Fruit fly (Drosophila melanogaster) whole organism: ENCODE data around the gene Flo2.

Experiments used
- CG8478 ChIP-seq: fragments of >200 bp; optimal IDR thresholded peaks from 2 replicates; lab custom pipeline; 2018; ENCODE audit warnings: inconsistent platforms
- Dll ChIP-seq: fragments of >200 bp; optimal IDR thresholded peaks from 2 replicates; lab custom pipeline; 2017
- EcR ChIP-seq, 2 experiments: fragments of >200 bp; optimal IDR thresholded peaks; 2 replicates each; lab custom pipeline; 2017; ENCODE audit warnings: missing biosample characterization in 2 of 2, missing genetic modification characterization in 2 of 2, missing genetic modification reagents in 2 of 2
- pan ChIP-seq: fragments of >200 bp; optimal IDR thresholded peaks from 2 replicates; lab custom pipeline; 2017
- psq ChIP-seq: fragments of >200 bp; optimal IDR thresholded peaks from 2 replicates; lab custom pipeline; 2017
- usp ChIP-seq: fragments of >200 bp; optimal IDR thresholded peaks from 2 replicates; lab custom pipeline; 2017; ENCODE audit warnings: missing biosample characterization, missing genetic modification characterization, mixed read lengths

- TF ChIP-seq usp (GFP tag; lab: Kevin White, UChicago) (no peak), psq (no peak), CG8478 (lab: Kevin White, UChicago) (no peak), Dll (no peak), pan (lab: Kevin White, UChicago) (no peak), EcR (GFP tag; optimal IDR thresholded peaks at IDR 0.05; lab: Kevin White, UChicago) (no peak)
Observed at dm6 chrX:14960856-14961255, 121.7 kb downstream of the Flo2 start.
